Worm (Caenorhabditis elegans) whole organism, L1 larva: ENCODE data around the gene tpra-1.

ENCODE experiments used
- C04F5.9 ChIP-seq: sonication (generic microtip); optimal IDR thresholded peaks from 2 replicates; lab custom pipeline; 2016; ENCODE audit warnings: missing genetic modification characterization, missing compliant biosample characterization
- C16A3.4 ChIP-seq: fragments of 150-350 bp; optimal IDR thresholded peaks from 2 replicates; lab custom pipeline; 2014; ENCODE audit warnings: missing biosample characterization, missing genetic modification characterization
- F16B12.6 ChIP-seq: fragments of 150-350 bp; optimal IDR thresholded peaks from 2 replicates; lab custom pipeline; 2014; ENCODE audit warnings: missing biosample characterization, missing genetic modification characterization
- Y116A8C.19 ChIP-seq: sonication (generic microtip); optimal IDR thresholded peaks from 2 replicates; lab custom pipeline; 2016; ENCODE audit warnings: missing compliant biosample characterization, missing genetic modification characterization, borderline replicate concordance
- alr-1 ChIP-seq: fragments of 200-800 bp; sonication (Bioruptor generic); optimal IDR thresholded peaks from 2 replicates; lab custom pipeline; 2018; ENCODE audit warnings: borderline replicate concordance, mild to moderate bottlenecking, missing genetic modification characterization, missing compliant biosample characterization
- aly-2 ChIP-seq: fragments of 150-350 bp; optimal IDR thresholded peaks from 2 replicates; lab custom pipeline; 2014; ENCODE audit warnings: missing biosample characterization, missing genetic modification characterization
- ama-1 ChIP-seq: fragments of 150-350 bp; optimal IDR thresholded peaks from 2 replicates; lab custom pipeline; 2014
- blmp-1 ChIP-seq: fragments of 150-350 bp; optimal IDR thresholded peaks from 2 replicates; lab custom pipeline; 2014; ENCODE audit warnings: missing biosample characterization, missing genetic modification characterization
- ceh-63 ChIP-seq: fragments of 200-800 bp; sonication (Bioruptor generic); optimal IDR thresholded peaks from 2 replicates; lab custom pipeline; 2018; ENCODE audit warnings: mild to moderate bottlenecking, missing genetic modification characterization, missing compliant biosample characterization
- ceh-8 ChIP-seq: fragments of 200-800 bp; sonication (Bioruptor generic); optimal IDR thresholded peaks from 2 replicates; lab custom pipeline; 2018; ENCODE audit warnings: mild to moderate bottlenecking, missing genetic modification characterization, moderate library complexity, missing compliant biosample characterization
- ceh-88 ChIP-seq: fragments of 200-800 bp; sonication (Bioruptor generic); IDR thresholded peaks from 2 replicates; pipeline ENCODE4 v1.3.6; 2022; ENCODE audit warnings: missing genetic modification characterization, missing compliant biosample characterization
- ces-1 ChIP-seq: fragments of 150-350 bp; optimal IDR thresholded peaks from 2 replicates; lab custom pipeline; 2014; ENCODE audit warnings: missing biosample characterization, missing genetic modification reagents, missing genetic modification characterization
- efl-1 ChIP-seq, 4 experiments: fragments of 150-350 bp; optimal IDR thresholded peaks in 3 of 4; peaks in 1 of 4; 1 replicate in 1 of 4; 2 replicates in 3 of 4; lab custom pipeline; 2014; ENCODE audit warnings: missing biosample characterization in 2 of 4, missing genetic modification characterization in 2 of 4, missing genetic modification reagents in 2 of 4
- egl-27 ChIP-seq, 2 experiments: fragments of 150-350 bp in 1 of 2; sonication (generic microtip); optimal IDR thresholded peaks; 3 replicates each; lab custom pipeline; 2017 to 2018; ENCODE audit warnings: missing biosample characterization in 2 of 2, missing genetic modification characterization in 2 of 2, missing genetic modification reagents in 2 of 2
- elt-2 ChIP-seq: sonication (generic microtip); optimal IDR thresholded peaks from 2 replicates; lab custom pipeline; 2016; ENCODE audit warnings: missing genetic modification characterization, mild to moderate bottlenecking, inconsistent platforms, missing compliant biosample characterization, missing genetic modification reagents
- ets-5 ChIP-seq: fragments of 200-800 bp; sonication (Bioruptor generic); IDR thresholded peaks from 2 replicates; pipeline ENCODE4 v1.3.6; 2022; ENCODE audit warnings: missing genetic modification characterization, missing compliant biosample characterization
- hpl-2 ChIP-seq: fragments of 150-350 bp; optimal IDR thresholded peaks from 2 replicates; lab custom pipeline; 2014; ENCODE audit warnings: missing biosample characterization, missing genetic modification reagents, missing genetic modification characterization
- isw-1 ChIP-seq: fragments of 200-800 bp; sonication (Bioruptor generic); IDR thresholded peaks from 2 replicates; pipeline ENCODE4 v1.3.6; 2022; ENCODE audit warnings: missing genetic modification characterization, missing compliant biosample characterization
- jun-1 ChIP-seq: fragments of 150-350 bp; optimal IDR thresholded peaks from 2 replicates; lab custom pipeline; 2014; ENCODE audit warnings: missing biosample characterization, missing genetic modification reagents, missing genetic modification characterization
- lin-13 ChIP-seq: fragments of 150-350 bp; optimal IDR thresholded peaks from 2 replicates; lab custom pipeline; 2014; ENCODE audit warnings: missing biosample characterization, missing genetic modification reagents, missing genetic modification characterization
- lin-14 ChIP-seq: fragments of 200-800 bp; sonication (Bioruptor generic); optimal IDR thresholded peaks from 2 replicates; lab custom pipeline; 2018; ENCODE audit warnings: mild to moderate bottlenecking, missing genetic modification characterization, moderate library complexity, missing compliant biosample characterization
- lin-39 ChIP-seq: fragments of 150-350 bp; optimal IDR thresholded peaks from 2 replicates; lab custom pipeline; 2014; ENCODE audit warnings: missing biosample characterization, missing genetic modification reagents, missing genetic modification characterization
- lir-3 ChIP-seq: sonication (generic microtip); optimal IDR thresholded peaks from 2 replicates; lab custom pipeline; 2016; ENCODE audit warnings: mild to moderate bottlenecking, missing genetic modification characterization, moderate library complexity, missing compliant biosample characterization; ENCODE audit not compliant: poor library complexity
- lsy-2 ChIP-seq, 2 experiments: fragments of 150-350 bp; optimal IDR thresholded peaks; 2 replicates each; lab custom pipeline; 2014; ENCODE audit warnings: missing biosample characterization in 2 of 2, missing genetic modification characterization in 2 of 2
- mab-9 ChIP-seq: fragments of 200-800 bp; sonication (Bioruptor generic); IDR thresholded peaks from 2 replicates; pipeline ENCODE4 v1.3.6; 2022; ENCODE audit warnings: missing genetic modification reagents, missing genetic modification characterization, missing compliant biosample characterization
- mdl-1 ChIP-seq, 2 experiments: fragments of 150-350 bp; optimal IDR thresholded peaks; 2 replicates each; lab custom pipeline; 2014 to 2017; ENCODE audit warnings: missing biosample characterization in 2 of 2, missing genetic modification characterization in 2 of 2, inconsistent platforms in 1 of 2
- mef-2 ChIP-seq: fragments of 150-350 bp; optimal IDR thresholded peaks from 2 replicates; lab custom pipeline; 2014; ENCODE audit warnings: missing biosample characterization, missing genetic modification characterization
- mep-1 ChIP-seq: fragments of 150-350 bp; optimal IDR thresholded peaks from 2 replicates; lab custom pipeline; 2014; ENCODE audit warnings: missing biosample characterization, missing genetic modification characterization
- nhr-19 ChIP-seq: fragments of 200-800 bp; sonication (Bioruptor generic); conservative IDR thresholded peaks from 2 replicates; pipeline ENCODE4 v1.3.6; 2022; ENCODE audit warnings: missing genetic modification characterization, missing compliant biosample characterization
- nhr-20 ChIP-seq: sonication (generic microtip); optimal IDR thresholded peaks from 2 replicates; lab custom pipeline; 2016; ENCODE audit warnings: mild to moderate bottlenecking, missing genetic modification characterization, missing compliant biosample characterization
- nhr-28 ChIP-seq: fragments of 150-350 bp; optimal IDR thresholded peaks from 2 replicates; lab custom pipeline; 2014; ENCODE audit warnings: missing biosample characterization, missing genetic modification characterization
- nhr-47 ChIP-seq: sonication (generic microtip); optimal IDR thresholded peaks from 2 replicates; lab custom pipeline; 2016; ENCODE audit warnings: mild to moderate bottlenecking, missing genetic modification characterization, moderate library complexity, missing compliant biosample characterization
- nhr-71 ChIP-seq: sonication (generic microtip); optimal IDR thresholded peaks from 2 replicates; lab custom pipeline; 2016; ENCODE audit warnings: mild to moderate bottlenecking, missing genetic modification characterization, moderate library complexity, missing compliant biosample characterization
- nhr-85 ChIP-seq: sonication (generic microtip); peaks from one replicate; lab custom pipeline; 2016; ENCODE audit warnings: missing genetic modification characterization, inconsistent platforms, missing compliant biosample characterization
- nhr-90 ChIP-seq: sonication (generic microtip); optimal IDR thresholded peaks from 2 replicates; lab custom pipeline; 2016; ENCODE audit warnings: mild to moderate bottlenecking, missing genetic modification characterization, missing compliant biosample characterization; ENCODE audit not compliant: poor library complexity
- pqm-1 ChIP-seq: sonication (generic microtip); optimal IDR thresholded peaks from 3 replicates; lab custom pipeline; 2017; ENCODE audit warnings: missing biosample characterization, missing genetic modification characterization
- rnt-1 ChIP-seq: sonication (generic microtip); optimal IDR thresholded peaks from 2 replicates; lab custom pipeline; 2016; ENCODE audit warnings: mild to moderate bottlenecking, missing genetic modification characterization, moderate library complexity, missing compliant biosample characterization
- skn-1 ChIP-seq: fragments of 150-350 bp; optimal IDR thresholded peaks from 2 replicates; lab custom pipeline; 2014; ENCODE audit warnings: missing biosample characterization, missing genetic modification characterization
- snpc-4 ChIP-seq: fragments of 150-350 bp; optimal IDR thresholded peaks from 2 replicates; lab custom pipeline; 2014; ENCODE audit warnings: missing biosample characterization, missing genetic modification characterization
- snu-23 ChIP-seq: sonication (generic microtip); optimal IDR thresholded peaks from 2 replicates; lab custom pipeline; 2016; ENCODE audit warnings: missing genetic modification characterization, missing compliant biosample characterization
- swsn-7 ChIP-seq: sonication (generic microtip); optimal IDR thresholded peaks from 2 replicates; lab custom pipeline; 2016; ENCODE audit warnings: missing genetic modification characterization, missing compliant biosample characterization
- unc-130 ChIP-seq: fragments of 150-350 bp; optimal IDR thresholded peaks from 2 replicates; lab custom pipeline; 2017; ENCODE audit warnings: missing biosample characterization, missing genetic modification characterization, inconsistent platforms
- unc-86 ChIP-seq: sonication (generic microtip); optimal IDR thresholded peaks from 2 replicates; lab custom pipeline; 2016; ENCODE audit warnings: missing genetic modification characterization, missing compliant biosample characterization
- vab-15 ChIP-seq: sonication (generic microtip); optimal IDR thresholded peaks from 2 replicates; lab custom pipeline; 2017; ENCODE audit warnings: missing genotype, mild to moderate bottlenecking, missing genetic modification characterization, missing compliant biosample characterization
- xbp-1 ChIP-seq: sonication (generic microtip); optimal IDR thresholded peaks from 2 replicates; lab custom pipeline; 2016; ENCODE audit warnings: missing genetic modification characterization, missing compliant biosample characterization
- zip-4 ChIP-seq: fragments of 200-800 bp; sonication (Bioruptor generic); optimal IDR thresholded peaks from 2 replicates; lab custom pipeline; 2018; ENCODE audit warnings: mild to moderate bottlenecking, missing genetic modification characterization, moderate library complexity, missing compliant biosample characterization
- ztf-4 ChIP-seq: fragments of 150-350 bp; optimal IDR thresholded peaks from 2 replicates; lab custom pipeline; 2014; ENCODE audit warnings: missing biosample characterization, missing genetic modification characterization

The tpra-1 gene

DNA sequence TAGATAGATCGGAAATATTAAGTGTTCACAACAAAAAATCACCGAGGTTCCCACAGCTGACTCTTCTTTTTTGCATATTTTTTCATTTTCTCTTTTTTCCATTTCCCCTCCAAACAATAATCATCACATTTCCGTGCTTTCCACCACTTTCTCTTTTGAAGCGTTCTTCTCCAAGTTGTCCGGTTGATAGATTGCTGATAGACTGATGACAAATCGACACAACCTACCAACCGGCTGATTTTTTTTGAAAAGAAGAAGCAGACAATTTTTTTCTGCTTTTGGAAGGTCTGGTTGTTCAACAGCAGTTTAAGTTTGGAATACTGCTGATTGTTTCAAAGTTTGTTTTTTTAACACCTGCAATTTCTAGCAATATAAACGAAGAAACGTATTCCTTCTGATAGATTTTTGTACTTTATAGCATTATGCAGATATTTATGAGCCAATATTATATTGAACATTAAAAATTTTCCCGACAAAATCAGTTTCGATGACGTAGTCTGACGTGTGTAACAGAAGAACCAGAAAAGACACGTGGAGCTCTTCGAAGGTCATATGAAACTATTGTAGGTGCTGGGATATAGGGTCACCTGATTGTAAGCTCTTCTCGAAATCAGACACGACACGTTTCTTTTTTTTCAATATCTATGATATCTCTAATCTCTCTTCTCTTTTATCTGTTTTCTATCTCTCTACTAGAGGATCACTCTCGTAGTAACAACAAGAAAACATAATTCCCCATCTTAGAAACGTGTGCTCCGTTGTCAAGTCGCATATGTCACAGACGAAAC, 18.4 kb downstream of the tpra-1 start (continued):
- TF ChIP-seq egl-27 (tag; optimal IDR thresholded peaks at IDR 0.05; lab: Kevin White, UChicago) (no peak), xbp-1 (tag; lab: Kevin White, UChicago) (peak; percentile 51), nhr-47 (tag; lab: Kevin White, UChicago) (peak; percentile 34), mab-9 (no peak), lin-14 (peak; percentile 79), swsn-7 (tag; lab: Kevin White, UChicago) (peak; percentile 33), Y116A8C.19 (tag; lab: Kevin White, UChicago) (no peak), C16A3.4 (tag; lab: Kevin White, UChicago) (peak; percentile 45), aly-2 (no peak), nhr-71 (tag; lab: Kevin White, UChicago) (peak; percentile 90), blmp-1 (no peak), lir-3 (tag; lab: Kevin White, UChicago) (peak; percentile 69), jun-1 (tag; lab: Kevin White, UChicago) (no peak), lin-13 (GFP tag; lab: Kevin White, UChicago) (no peak), nhr-85 (tag; lab: Kevin White, UChicago) (no peak), zip-4 (no peak), ces-1 (GFP tag; lab: Kevin White, UChicago) (no peak), nhr-20 (tag; lab: Kevin White, UChicago) (peak; percentile 71), unc-86 (tag; lab: Kevin White, UChicago) (no peak), pqm-1 (tag; lab: Kevin White, UChicago) (no peak), efl-1 (optimal IDR thresholded peaks at IDR 0.05; lab: Kevin White, UChicago) (peak in 1 of 2 experiments; percentile 20), efl-1 (GFP tag; optimal IDR thresholded peaks at IDR 0.05 in 1 of 2; lab: Kevin White, UChicago) (peak in 1 of 2 experiments; percentile 52), lin-39 (tag; lab: Kevin White, UChicago) (peak; percentile 48), vab-15 (tag; lab: Kevin White, UChicago) (no peak), nhr-19 (GFP tag; lab: Robert Waterston, UW) (peak; percentile 74)

DNA sequence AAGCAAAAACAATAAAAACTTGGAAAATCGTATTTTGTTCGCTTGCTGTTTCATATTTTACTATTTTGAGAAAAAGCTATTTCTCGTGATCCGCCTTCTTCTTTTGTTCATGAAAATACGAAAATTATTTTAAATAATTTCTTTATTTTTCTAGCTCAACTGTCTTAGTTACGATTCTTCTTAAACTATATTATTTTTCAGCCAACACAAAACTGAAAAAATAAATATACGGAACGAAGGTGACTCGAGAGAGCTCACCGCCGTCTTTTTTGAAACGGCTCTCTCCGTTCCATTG, 19.0 kb downstream of the tpra-1 start, which contains the start of gene pdzd-8:
Gene pdzd-8, plus strand, starts transcription at position 196 of the 295 bp plus-strand sequence.
- TF ChIP-seq ceh-88 (no peak), ceh-63 (GFP tag; lab: Kevin White, UChicago) (no peak), nhr-85 (tag; lab: Kevin White, UChicago) (no peak), F16B12.6 (tag; lab: Kevin White, UChicago) (no peak), ama-1 (lab: Kevin White, UChicago) (no peak), mep-1 (tag; lab: Kevin White, UChicago) (no peak), elt-2 (tag; lab: Kevin White, UChicago) (no peak), skn-1 (tag; lab: Kevin White, UChicago) (no peak), hpl-2 (GFP tag; lab: Kevin White, UChicago) (no peak), mef-2 (tag; lab: Kevin White, UChicago) (no peak), ets-5 (no peak), zip-4 (no peak)

ce11 chrIV:8978047-8978446, 21.8 kb downstream of the tpra-1 start:
- TF ChIP-seq rnt-1 = peak; percentile 60
- peak; percentile 16 for TF ChIP-seq snu-23 (GFP tag; lab: Kevin White, UChicago)
- peak; percentile 73 for TF ChIP-seq nhr-71 (tag; lab: Kevin White, UChicago)
- TF ChIP-seq unc-86 (tag; lab: Kevin White, UChicago) = no peak
- no peak for TF ChIP-seq snpc-4 (tag; lab: Kevin White, UChicago)
- TF ChIP-seq isw-1 (GFP tag; lab: Robert Waterston, UW) = no peak
- 0 out of 2 replicates have a peak, but pooled peaks have one; percentile 15 for TF ChIP-seq nhr-19 (GFP tag; lab: Robert Waterston, UW)
- no peak for TF ChIP-seq C16A3.4 (tag; lab: Kevin White, UChicago)
- TF ChIP-seq nhr-20 (tag; lab: Kevin White, UChicago) = peak; percentile 14
- no peak for TF ChIP-seq hpl-2 (GFP tag; lab: Kevin White, UChicago)
- TF ChIP-seq lin-14 = peak; percentile 64
- peak in 1 of 2 experiments; percentile 43 for TF ChIP-seq lsy-2 (tag; optimal IDR thresholded peaks at IDR 0.05; lab: Kevin White, UChicago)
- TF ChIP-seq efl-1 (optimal IDR thresholded peaks at IDR 0.05; lab: Kevin White, UChicago) = no peak
- TF ChIP-seq efl-1 (GFP tag; optimal IDR thresholded peaks at IDR 0.05 in 1 of 2; lab: Kevin White, UChicago) = peak in 1 of 2 experiments; percentile 62
- no peak for TF ChIP-seq nhr-28 (tag; lab: Kevin White, UChicago)
- TF ChIP-seq lir-3 (tag; lab: Kevin White, UChicago) = no peak
- TF ChIP-seq C04F5.9 (tag; lab: Kevin White, UChicago) = no peak
- TF ChIP-seq ets-5 = no peak
- TF ChIP-seq alr-1 (tag; lab: Kevin White, UChicago) = no peak
- TF ChIP-seq nhr-90 = no peak
- TF ChIP-seq unc-130 (tag; lab: Kevin White, UChicago) = no peak
- TF ChIP-seq ztf-4 (tag; lab: Kevin White, UChicago) = no peak
- peak; percentile 5 for TF ChIP-seq lin-39 (tag; lab: Kevin White, UChicago)
- no peak for TF ChIP-seq ceh-8 (GFP tag; lab: Kevin White, UChicago)
- no peak for TF ChIP-seq mdl-1 (tag; optimal IDR thresholded peaks at IDR 0.05; lab: Kevin White, UChicago)
